Fruit fly (Drosophila melanogaster) whole organism, prepupa: ENCODE measurements around the gene SP555.
A peak's percentile ranks its signal among the peaks of the same experiment; 100 is the strongest.

Source experiments
- CG11294 ChIP-seq: fragments of 200-800 bp; sonication (Bioruptor generic); IDR thresholded peaks from 2 replicates; pipeline ENCODE4 v1.3.6; 2022; ENCODE audit warnings: missing biosample characterization, missing genetic modification characterization
- CG3919 ChIP-seq: fragments of 200-800 bp; sonication (Bioruptor generic); optimal IDR thresholded peaks from 3 replicates; lab custom pipeline; 2016; ENCODE audit warnings: missing biosample characterization, missing genetic modification characterization
- CG6792 ChIP-seq: fragments of 200-800 bp; sonication (Bioruptor generic); optimal IDR thresholded peaks from 3 replicates; lab custom pipeline; 2016; ENCODE audit warnings: missing biosample characterization, missing genetic modification characterization
- CG8119 ChIP-seq: fragments of 200-800 bp; sonication (Bioruptor generic); IDR thresholded peaks from 3 replicates; pipeline ENCODE4 v1.3.6; 2022; ENCODE audit warnings: missing biosample characterization, missing genetic modification characterization
- Eip78C ChIP-seq: fragments of 200-800 bp; sonication (Bioruptor generic); peaks from one replicate; lab custom pipeline; 2016; ENCODE audit warnings: missing biosample characterization, missing genetic modification characterization
- eg ChIP-seq: fragments of 200-800 bp; sonication (Bioruptor generic); IDR thresholded peaks from 3 replicates; pipeline ENCODE4 v1.3.6; 2022; ENCODE audit warnings: missing biosample characterization, missing genetic modification characterization

The SP555 gene

DNA sequence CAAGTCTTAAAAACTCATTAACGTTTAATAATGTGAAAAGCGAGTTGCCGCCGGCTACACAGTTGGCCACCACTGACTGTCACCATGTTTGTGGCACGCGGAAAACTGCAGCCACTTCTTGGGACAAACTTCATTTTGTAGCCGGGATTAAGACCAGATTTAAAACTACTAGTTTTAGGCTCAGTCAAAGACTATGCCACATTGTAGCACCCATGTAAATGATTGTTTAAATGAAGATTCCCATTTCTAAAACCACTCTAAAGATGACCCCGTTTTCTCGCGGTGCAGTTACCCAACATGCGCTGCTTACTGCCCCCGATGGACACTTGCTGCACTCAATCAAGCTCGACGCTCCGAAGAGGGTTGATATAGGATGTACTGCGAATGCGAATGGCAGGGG is 52.8 kb downstream of the SP555 start (continued):
- peak; percentile 65 for TF ChIP-seq CG8119
- TF ChIP-seq Eip78C (GFP tag; lab: Kevin White, UChicago), result peak; percentile 72
- TF ChIP-seq CG11294 (GFP tag; lab: Robert Waterston, UW), result peak; percentile 16; the same call in 1 of the 2 replicates
- TF ChIP-seq eg (GFP tag; lab: Robert Waterston, UW), result peak; percentile 70; the same call in 2 of the 3 replicates
- peak; percentile 23 for TF ChIP-seq CG6792 (GFP tag; lab: Kevin White, UChicago)
- TF ChIP-seq CG3919, result peak; percentile 9
- TF ChIP-seq, all 60 proteins: peak for 30
